Fruit fly (Drosophila melanogaster) whole organism, embryonic: ENCODE measurements around the gene Exd2.

ENCODE experiments used
- Atf3 ChIP-seq: fragments of 200-800 bp; sonication (Bioruptor generic); optimal IDR thresholded peaks from 3 replicates; lab custom pipeline; 2016; ENCODE audit warnings: missing biosample characterization, missing genetic modification characterization
- BEAF-32 ChIP-seq: fragments of 200-800 bp; sonication (Bioruptor generic); optimal IDR thresholded peaks from 3 replicates; lab custom pipeline; 2017; ENCODE audit warnings: missing biosample characterization, missing genetic modification characterization, mild to moderate bottlenecking, moderate library complexity, missing genetic modification reagents
- Blimp-1 ChIP-seq: fragments of 200-800 bp; sonication (Bioruptor generic); optimal IDR thresholded peaks from 3 replicates; lab custom pipeline; 2018; ENCODE audit warnings: missing biosample characterization, missing genetic modification characterization, mild to moderate bottlenecking, moderate library complexity, missing genetic modification reagents
- CG1024 ChIP-seq: fragments of 200-800 bp; sonication (Bioruptor generic); IDR thresholded peaks from 2 replicates; pipeline ENCODE4 v1.3.6; 2022; ENCODE audit warnings: missing biosample characterization, missing genetic modification characterization
- CG12236 ChIP-seq: fragments of 200-800 bp; sonication (Bioruptor generic); optimal IDR thresholded peaks from 2 replicates; lab custom pipeline; 2016; ENCODE audit warnings: missing biosample characterization, missing genetic modification characterization
- CG12769 ChIP-seq: fragments of 200-800 bp; sonication (Bioruptor generic); optimal IDR thresholded peaks from 2 replicates; lab custom pipeline; 2019; ENCODE audit warnings: missing biosample characterization, mild to moderate bottlenecking, missing genetic modification characterization, moderate library complexity
- CG17568 ChIP-seq: fragments of 200-800 bp; sonication (Bioruptor generic); optimal IDR thresholded peaks from 2 replicates; lab custom pipeline; 2018; ENCODE audit warnings: missing biosample characterization, mild to moderate bottlenecking, missing genetic modification characterization, moderate library complexity
- CG18599 ChIP-seq: fragments of 200-800 bp; sonication (Bioruptor generic); optimal IDR thresholded peaks from 3 replicates; lab custom pipeline; 2017; ENCODE audit warnings: missing biosample characterization, missing genetic modification characterization, mild to moderate bottlenecking, moderate library complexity, missing genetic modification reagents
- CG31441 ChIP-seq: fragments of 200-800 bp; sonication (Bioruptor generic); IDR thresholded peaks from 2 replicates; pipeline ENCODE4 v1.3.6; 2022; ENCODE audit warnings: missing biosample characterization, missing genetic modification characterization
- CG34376 ChIP-seq: fragments of 200-800 bp; sonication (Bioruptor generic); optimal IDR thresholded peaks from 2 replicates; lab custom pipeline; 2018; ENCODE audit warnings: missing biosample characterization, mild to moderate bottlenecking, missing genetic modification characterization
- CG3995 ChIP-seq: fragments of 200-800 bp; sonication (Bioruptor generic); optimal IDR thresholded peaks from 3 replicates; lab custom pipeline; 2016; ENCODE audit warnings: missing biosample characterization, missing genetic modification characterization
- CG4404 ChIP-seq: fragments of 200-800 bp; sonication (Bioruptor generic); IDR thresholded peaks from 2 replicates; pipeline ENCODE4 v1.3.6; 2022; ENCODE audit warnings: missing biosample characterization, missing genetic modification characterization
- CG4820 ChIP-seq: fragments of 200-800 bp; sonication (Bioruptor generic); optimal IDR thresholded peaks from 3 replicates; lab custom pipeline; 2016; ENCODE audit warnings: missing biosample characterization, missing genetic modification characterization
- CG7372 ChIP-seq: fragments of 200-800 bp; sonication (Bioruptor generic); IDR thresholded peaks from 2 replicates; pipeline ENCODE4 v1.3.6; 2022; ENCODE audit warnings: missing biosample characterization, missing genetic modification characterization
- CG7839 ChIP-seq: fragments of 200-800 bp; sonication (Bioruptor generic); optimal IDR thresholded peaks from 3 replicates; lab custom pipeline; 2018; ENCODE audit warnings: missing biosample characterization, mild to moderate bottlenecking, missing genetic modification characterization, moderate library complexity
- CG9215 ChIP-seq: fragments of 200-800 bp; sonication (Bioruptor generic); IDR thresholded peaks from 2 replicates; pipeline ENCODE4 v1.3.6; 2022; ENCODE audit warnings: missing biosample characterization, missing genetic modification characterization
- CG9817 ChIP-seq: fragments of 200-800 bp; sonication (Bioruptor generic); optimal IDR thresholded peaks from 2 replicates; lab custom pipeline; 2018; ENCODE audit warnings: missing biosample characterization, mild to moderate bottlenecking, missing genetic modification characterization, moderate library complexity
- Dp ChIP-seq: fragments of 200-800 bp; sonication (Bioruptor generic); optimal IDR thresholded peaks from 2 replicates; lab custom pipeline; 2018; ENCODE audit warnings: missing biosample characterization, mild to moderate bottlenecking, missing genetic modification characterization, moderate library complexity
- E2f1 ChIP-seq: fragments of 200-800 bp; sonication (Bioruptor generic); IDR thresholded peaks from 2 replicates; pipeline ENCODE4 v1.3.6; 2022; ENCODE audit warnings: missing biosample characterization, missing genetic modification characterization
- Ets65A ChIP-seq: fragments of 200-800 bp; sonication (Bioruptor generic); peaks from one replicate; lab custom pipeline; 2016; ENCODE audit warnings: missing biosample characterization, missing genetic modification characterization
- Hand ChIP-seq: fragments of 200-800 bp; sonication (Bioruptor generic); optimal IDR thresholded peaks from 2 replicates; lab custom pipeline; 2017; ENCODE audit warnings: mild to moderate bottlenecking, missing biosample characterization, missing genetic modification reagents, missing genetic modification characterization
- Hmx ChIP-seq: fragments of 200-800 bp; sonication (Bioruptor generic); optimal IDR thresholded peaks from 2 replicates; lab custom pipeline; 2016; ENCODE audit warnings: missing biosample characterization, missing genetic modification characterization
- Hsf ChIP-seq: fragments of 200-800 bp; sonication (Bioruptor generic); optimal IDR thresholded peaks from 3 replicates; lab custom pipeline; 2016; ENCODE audit warnings: missing biosample characterization, missing genetic modification characterization
- PHDP ChIP-seq: fragments of 200-800 bp; sonication (Bioruptor generic); optimal IDR thresholded peaks from 3 replicates; lab custom pipeline; 2018; ENCODE audit warnings: missing biosample characterization, mild to moderate bottlenecking, missing genetic modification characterization, moderate library complexity
- Ssrp ChIP-seq: fragments of 200-800 bp; sonication (Bioruptor generic); optimal IDR thresholded peaks from 2 replicates; lab custom pipeline; 2018; ENCODE audit warnings: missing biosample characterization, mild to moderate bottlenecking, missing genetic modification characterization, moderate library complexity
- Usf ChIP-seq: fragments of 200-800 bp; sonication (Bioruptor generic); optimal IDR thresholded peaks from 2 replicates; lab custom pipeline; 2017; ENCODE audit warnings: missing genotype, missing biosample characterization, missing genetic modification characterization
- Vsx1 ChIP-seq: fragments of 200-800 bp; sonication (Bioruptor generic); optimal IDR thresholded peaks from 2 replicates; lab custom pipeline; 2017; ENCODE audit warnings: missing biosample characterization, mild to moderate bottlenecking, missing genetic modification characterization, missing genetic modification reagents
- ac ChIP-seq: fragments of 200-800 bp; sonication (Bioruptor generic); optimal IDR thresholded peaks from 3 replicates; lab custom pipeline; 2017; ENCODE audit warnings: missing biosample characterization, mild to moderate bottlenecking, missing genetic modification characterization
- bcd ChIP-seq: fragments of 200-800 bp; sonication (Bioruptor generic); optimal IDR thresholded peaks from 2 replicates; lab custom pipeline; 2017; ENCODE audit warnings: missing biosample characterization, mild to moderate bottlenecking, missing genetic modification characterization
- cato ChIP-seq: fragments of 200-800 bp; sonication (Bioruptor generic); optimal IDR thresholded peaks from 2 replicates; lab custom pipeline; 2016; ENCODE audit warnings: missing biosample characterization, missing genetic modification characterization, borderline replicate concordance
- chinmo ChIP-seq: fragments of 200-800 bp; sonication (Bioruptor generic); IDR thresholded peaks from 4 replicates; pipeline ENCODE4 v1.3.6; 2022; ENCODE audit warnings: missing biosample characterization, missing genetic modification characterization; ENCODE audit not compliant: partially characterized antibody
- dpn ChIP-seq, 2 experiments: fragments of 200-800 bp; sonication (Bioruptor generic); optimal IDR thresholded peaks; 3 replicates each; lab custom pipeline; 2016; ENCODE audit warnings: missing biosample characterization in 2 of 2, missing genetic modification characterization in 2 of 2
- esg ChIP-seq: fragments of 200-800 bp; sonication (Bioruptor generic); conservative IDR thresholded peaks from 2 replicates; pipeline ENCODE4 v1.3.6; 2022; ENCODE audit warnings: missing biosample characterization, missing genetic modification characterization
- gro ChIP-seq: fragments of 200-800 bp; sonication (Bioruptor generic); optimal IDR thresholded peaks from 2 replicates; lab custom pipeline; 2016; ENCODE audit warnings: missing biosample characterization, missing genetic modification characterization
- klu ChIP-seq: fragments of 200-800 bp; sonication (Bioruptor generic); IDR thresholded peaks from 2 replicates; pipeline ENCODE4 v1.3.6; 2022; ENCODE audit warnings: missing biosample characterization, missing genetic modification characterization
- nau ChIP-seq: fragments of 200-800 bp; sonication (Bioruptor generic); optimal IDR thresholded peaks from 3 replicates; lab custom pipeline; 2017; ENCODE audit warnings: missing biosample characterization, mild to moderate bottlenecking, missing genetic modification characterization, missing genetic modification reagents
- nerfin-2 ChIP-seq: fragments of 200-800 bp; sonication (Bioruptor generic); IDR thresholded peaks from 2 replicates; pipeline ENCODE4 v1.3.6; 2022; ENCODE audit warnings: missing biosample characterization, missing genetic modification characterization; ENCODE audit not compliant: partially characterized antibody
- row ChIP-seq: fragments of 200-800 bp; sonication (Bioruptor generic); IDR thresholded peaks from 3 replicates; pipeline ENCODE4 v1.3.6; 2022; ENCODE audit warnings: missing biosample characterization, missing genetic modification characterization
- sc ChIP-seq, 3 experiments: fragments of >200 bp in 2 of 3; fragments of 200-800 bp in 1 of 3; sonication (Bioruptor generic) in 1 of 3; optimal IDR thresholded peaks; 2 replicates in 2 of 3; 3 replicates in 1 of 3; lab custom pipeline; 2017; ENCODE audit warnings: mild to moderate bottlenecking in 1 of 3, missing biosample characterization in 1 of 3, missing genetic modification characterization in 1 of 3, missing genetic modification reagents in 1 of 3
- sna ChIP-seq: fragments of 200-800 bp; sonication (Bioruptor generic); IDR thresholded peaks from 2 replicates; pipeline ENCODE4 v1.3.6; 2022; ENCODE audit warnings: missing biosample characterization, missing genetic modification characterization; ENCODE audit not compliant: partially characterized antibody
- tll ChIP-seq, 2 experiments: fragments of 200-800 bp in 1 of 2; fragments of >200 bp in 1 of 2; sonication (Bioruptor generic) in 1 of 2; optimal IDR thresholded peaks; 2 replicates each; lab custom pipeline; 2017 to 2019; ENCODE audit warnings: missing biosample characterization in 2 of 2, missing genetic modification characterization in 2 of 2, mild to moderate bottlenecking in 1 of 2, moderate library complexity in 1 of 2
- toy ChIP-seq: fragments of 200-800 bp; sonication (Bioruptor generic); IDR thresholded peaks from 2 replicates; pipeline ENCODE4 v1.3.6; 2022; ENCODE audit warnings: missing biosample characterization, missing genetic modification characterization
- trh ChIP-seq: fragments of 200-800 bp; sonication (Bioruptor generic); optimal IDR thresholded peaks from 2 replicates; lab custom pipeline; 2016; ENCODE audit warnings: missing biosample characterization, missing genetic modification characterization
- vfl ChIP-seq: fragments of 200-800 bp; sonication (Bioruptor generic); optimal IDR thresholded peaks from 2 replicates; lab custom pipeline; 2016; ENCODE audit warnings: missing biosample characterization, missing genetic modification characterization
- vnd ChIP-seq: fragments of 200-800 bp; sonication (Bioruptor generic); IDR thresholded peaks from 3 replicates; pipeline ENCODE4 v1.3.6; 2022; ENCODE audit warnings: missing biosample characterization, missing genetic modification characterization; ENCODE audit not compliant: partially characterized antibody
- wek ChIP-seq: fragments of 200-800 bp; sonication (Bioruptor generic); optimal IDR thresholded peaks from 3 replicates; lab custom pipeline; 2018; ENCODE audit warnings: missing biosample characterization, mild to moderate bottlenecking, missing genetic modification characterization, moderate library complexity
- wor ChIP-seq: fragments of 200-800 bp; sonication (Bioruptor generic); IDR thresholded peaks from 2 replicates; pipeline ENCODE4 v1.3.6; 2022; ENCODE audit warnings: missing biosample characterization, missing genetic modification characterization
- zfh1 ChIP-seq: fragments of 200-800 bp; sonication (Bioruptor generic); IDR thresholded peaks from 3 replicates; pipeline ENCODE4 v1.3.6; 2022; ENCODE audit warnings: missing biosample characterization, missing genetic modification characterization

The Exd2 gene

dm6 chr3R:11454210-11454904, 18.9 kb upstream of the Exd2 start (continued):
- TF ChIP-seq cato (GFP tag; lab: Kevin White, UChicago), result no peak
- no peak for TF ChIP-seq nerfin-2 (GFP tag; lab: Robert Waterston, UW)
- TF ChIP-seq CG9817 (tag; lab: Kevin White, UChicago), result peak; percentile 79
- TF ChIP-seq wek (GFP tag; lab: Kevin White, UChicago), result no peak
- peak; percentile 20 for TF ChIP-seq Ssrp (tag; lab: Kevin White, UChicago)
- no peak for TF ChIP-seq sna (GFP tag; lab: Robert Waterston, UW)
- TF ChIP-seq klu (GFP tag; lab: Robert Waterston, UW), result peak; percentile 54; the same call in 1 of the 2 replicates
- peak; percentile 12 for TF ChIP-seq vfl (GFP tag; lab: Kevin White, UChicago)
- TF ChIP-seq bcd, result peak; percentile 77
- TF ChIP-seq Atf3, result peak; percentile 3
- TF ChIP-seq PHDP (tag; lab: Kevin White, UChicago), result peak; percentile 63
- TF ChIP-seq esg, result peak; percentile 52
- 0 out of 2 replicates have a peak, but pooled peaks have one; percentile 25 for TF ChIP-seq toy (GFP tag; lab: Robert Waterston, UW)
- TF ChIP-seq E2f1 (GFP tag; lab: Robert Waterston, UW), result peak; percentile 47; the same call in 1 of the 2 replicates
- no peak for TF ChIP-seq CG34376 (GFP tag; lab: Kevin White, UChicago)
- TF ChIP-seq Hand (GFP tag; lab: Kevin White, UChicago), result no peak
- peak; percentile 53 for TF ChIP-seq Hsf
- TF ChIP-seq CG17568 (GFP tag; lab: Kevin White, UChicago), result no peak
- TF ChIP-seq Blimp-1 (GFP tag; lab: Kevin White, UChicago), result peak; percentile 16
- TF ChIP-seq Hmx (GFP tag; lab: Kevin White, UChicago), result peak; percentile 40
- no peak for TF ChIP-seq tll (GFP tag; optimal IDR thresholded peaks at IDR 0.05; lab: Kevin White, UChicago)
- TF ChIP-seq gro (GFP tag; lab: Kevin White, UChicago), result peak; percentile 76
- TF ChIP-seq dpn (GFP tag; optimal IDR thresholded peaks at IDR 0.05; lab: Kevin White, UChicago), result peak; percentile 49 to 70
- TF ChIP-seq wor, result no peak
- peak; percentile 50 for TF ChIP-seq CG18599 (GFP tag; lab: Kevin White, UChicago)
- peak; percentile 64 for TF ChIP-seq CG7372
- no peak for TF ChIP-seq vnd (GFP tag; lab: Robert Waterston, UW)
- peak; percentile 40; the same call in 1 of the 2 replicates for TF ChIP-seq CG31441 (GFP tag; lab: Robert Waterston, UW)
- peak; percentile 58 for TF ChIP-seq CG3995 (GFP tag; lab: Kevin White, UChicago)
- TF ChIP-seq CG4820 (GFP tag; lab: Kevin White, UChicago), result peak; percentile 0
- TF ChIP-seq trh (GFP tag; lab: Kevin White, UChicago), result no peak
- TF ChIP-seq CG12236, result no peak
- peak; percentile 97 for TF ChIP-seq Ets65A (GFP tag; lab: Kevin White, UChicago)
- no peak for TF ChIP-seq sc (optimal IDR thresholded peaks at IDR 0.05; lab: Kevin White, UChicago)
- no peak for TF ChIP-seq sc (GFP tag; optimal IDR thresholded peaks at IDR 0.05; lab: Kevin White, UChicago)
- peak; percentile 77 for TF ChIP-seq CG7839 (tag; lab: Kevin White, UChicago)
- peak; percentile 31 for TF ChIP-seq nau (GFP tag; lab: Kevin White, UChicago)
- no peak for TF ChIP-seq CG1024 (GFP tag; lab: Robert Waterston, UW)
- TF ChIP-seq CG9215 (GFP tag; lab: Robert Waterston, UW), result peak; percentile 76
- no peak for TF ChIP-seq zfh1 (GFP tag; lab: Robert Waterston, UW)
- TF ChIP-seq CG4404 (GFP tag; lab: Robert Waterston, UW), result peak; percentile 46
- TF ChIP-seq Dp, result no peak
- peak; percentile 46 for TF ChIP-seq Vsx1
- TF ChIP-seq chinmo, result no peak
- peak; percentile 74 for TF ChIP-seq Usf (GFP tag; lab: Kevin White, UChicago)
- TF ChIP-seq BEAF-32, result no peak
- TF ChIP-seq row (GFP tag; lab: Robert Waterston, UW), result peak; percentile 72
- TF ChIP-seq CG12769 (tag; lab: Kevin White, UChicago), result peak; percentile 49
- no peak for TF ChIP-seq ac
